Fruit fly (Drosophila melanogaster) whole organism, embryonic: ENCODE data around the gene SP1173.
A peak's percentile ranks its signal among the peaks of the same experiment; 100 is the strongest.

Experiments used
- Atf6 ChIP-seq: fragments of 200-800 bp; sonication (Bioruptor generic); IDR thresholded peaks from 2 replicates; pipeline ENCODE4 v1.3.6; 2022; ENCODE audit warnings: missing biosample characterization, missing genetic modification characterization
- CG10654 ChIP-seq: fragments of 200-800 bp; sonication (Bioruptor generic); optimal IDR thresholded peaks from 2 replicates; lab custom pipeline; 2016; ENCODE audit warnings: missing biosample characterization, missing genetic modification characterization
- CG11560 ChIP-seq: fragments of 200-800 bp; sonication (Bioruptor generic); IDR thresholded peaks from 3 replicates; pipeline ENCODE4 v1.3.6; 2022; ENCODE audit warnings: missing biosample characterization, missing genetic modification characterization
- CG12071 ChIP-seq: fragments of 200-800 bp; sonication (Bioruptor generic); optimal IDR thresholded peaks from 3 replicates; lab custom pipeline; 2018; ENCODE audit warnings: missing biosample characterization, mild to moderate bottlenecking, missing genetic modification characterization
- CG13287 ChIP-seq: fragments of 200-800 bp; sonication (Bioruptor generic); IDR thresholded peaks from 2 replicates; pipeline ENCODE4 v1.3.6; 2022; ENCODE audit warnings: missing biosample characterization, missing genetic modification characterization; ENCODE audit not compliant: partially characterized antibody
- CG13894 ChIP-seq: fragments of 200-800 bp; sonication (Bioruptor generic); optimal IDR thresholded peaks from 3 replicates; lab custom pipeline; 2018; ENCODE audit warnings: missing biosample characterization, mild to moderate bottlenecking, missing genetic modification characterization, moderate library complexity
- CG14441 ChIP-seq: fragments of 200-800 bp; sonication (Bioruptor generic); IDR thresholded peaks from 2 replicates; pipeline ENCODE4 v1.3.6; 2022; ENCODE audit warnings: missing biosample characterization, missing genetic modification characterization
- CG17359 ChIP-seq: fragments of 200-800 bp; sonication (Bioruptor generic); optimal IDR thresholded peaks from 3 replicates; lab custom pipeline; 2018; ENCODE audit warnings: missing biosample characterization, mild to moderate bottlenecking, missing genetic modification characterization, moderate library complexity
- CG3065 ChIP-seq: fragments of 200-800 bp; sonication (Bioruptor generic); optimal IDR thresholded peaks from 2 replicates; lab custom pipeline; 2016; ENCODE audit warnings: missing biosample characterization, missing genetic modification characterization
- CG32767 ChIP-seq: fragments of 200-800 bp; sonication (Bioruptor generic); IDR thresholded peaks from 2 replicates; pipeline ENCODE4 v1.3.6; 2022; ENCODE audit warnings: missing biosample characterization, missing genetic modification characterization
- CG4328 ChIP-seq: fragments of 200-800 bp; sonication (Bioruptor generic); optimal IDR thresholded peaks from 3 replicates; lab custom pipeline; 2017; ENCODE audit warnings: missing biosample characterization, missing genetic modification reagents, missing genetic modification characterization
- CG6272 ChIP-seq: fragments of 200-800 bp; sonication (Bioruptor generic); IDR thresholded peaks from 2 replicates; pipeline ENCODE4 v1.3.6; 2022; ENCODE audit warnings: missing biosample characterization, missing genetic modification characterization
- CG7928 ChIP-seq: fragments of 200-800 bp; sonication (Bioruptor generic); optimal IDR thresholded peaks from 2 replicates; lab custom pipeline; 2017; ENCODE audit warnings: missing biosample characterization, mild to moderate bottlenecking, missing genetic modification characterization
- CG8290 ChIP-seq, 3 experiments: fragments of 200-800 bp; sonication (Bioruptor generic); optimal IDR thresholded peaks; 2 replicates each; lab custom pipeline; 2016 to 2019; ENCODE audit warnings: missing biosample characterization in 3 of 3, missing genetic modification characterization in 3 of 3, mild to moderate bottlenecking in 2 of 3, moderate library complexity in 1 of 3
- CG9215 ChIP-seq: fragments of 200-800 bp; sonication (Bioruptor generic); IDR thresholded peaks from 2 replicates; pipeline ENCODE4 v1.3.6; 2022; ENCODE audit warnings: missing biosample characterization, missing genetic modification characterization
- CG9797 ChIP-seq: fragments of 200-800 bp; sonication (Bioruptor generic); optimal IDR thresholded peaks from 3 replicates; lab custom pipeline; 2018; ENCODE audit warnings: missing biosample characterization, mild to moderate bottlenecking, missing genetic modification characterization
- CG9932 ChIP-seq: fragments of 200-800 bp; sonication (Bioruptor generic); IDR thresholded peaks from 2 replicates; pipeline ENCODE4 v1.3.6; 2022; ENCODE audit warnings: missing biosample characterization, missing genetic modification characterization
- CkIIα-i1 ChIP-seq: fragments of 200-800 bp; sonication (Bioruptor generic); IDR thresholded peaks from 2 replicates; pipeline ENCODE4 v1.3.6; 2022; ENCODE audit warnings: missing biosample characterization, missing genetic modification characterization
- Deaf1 ChIP-seq: fragments of 200-800 bp; optimal IDR thresholded peaks from 3 replicates; lab custom pipeline; 2019; ENCODE audit warnings: missing biosample characterization, mild to moderate bottlenecking, missing genetic modification characterization, moderate library complexity
- Dll ChIP-seq: fragments of 200-800 bp; sonication (Bioruptor generic); IDR thresholded peaks from 4 replicates; pipeline ENCODE4 v1.3.6; 2022; ENCODE audit warnings: missing biosample characterization, missing genetic modification characterization; ENCODE audit not compliant: partially characterized antibody
- Dp ChIP-seq: fragments of 200-800 bp; sonication (Bioruptor generic); optimal IDR thresholded peaks from 2 replicates; lab custom pipeline; 2018; ENCODE audit warnings: missing biosample characterization, mild to moderate bottlenecking, missing genetic modification characterization, moderate library complexity
- Ets65A ChIP-seq: fragments of 200-800 bp; sonication (Bioruptor generic); peaks from one replicate; lab custom pipeline; 2016; ENCODE audit warnings: missing biosample characterization, missing genetic modification characterization
- H15 ChIP-seq: fragments of 200-800 bp; sonication (Bioruptor generic); IDR thresholded peaks from 3 replicates; pipeline ENCODE4 v1.3.6; 2022; ENCODE audit warnings: missing biosample characterization, missing genetic modification characterization
- Lpt ChIP-seq: fragments of >200 bp; optimal IDR thresholded peaks from 2 replicates; lab custom pipeline; 2018; ENCODE audit warnings: missing biosample characterization, missing genetic modification characterization
- Nf-YC ChIP-seq: fragments of 200-800 bp; optimal IDR thresholded peaks from 3 replicates; lab custom pipeline; 2019; ENCODE audit warnings: missing biosample characterization, mild to moderate bottlenecking, missing genetic modification characterization, moderate library complexity
- NfI ChIP-seq: fragments of 200-800 bp; sonication (Bioruptor generic); optimal IDR thresholded peaks from 3 replicates; lab custom pipeline; 2018; ENCODE audit warnings: missing biosample characterization, mild to moderate bottlenecking, missing genetic modification characterization, moderate library complexity
- ash1 ChIP-seq: fragments of 200-800 bp; sonication (Bioruptor generic); optimal IDR thresholded peaks from 2 replicates; lab custom pipeline; 2018; ENCODE audit warnings: missing biosample characterization, mild to moderate bottlenecking, missing genetic modification characterization
- bbx ChIP-seq: fragments of 200-800 bp; sonication (Bioruptor generic); IDR thresholded peaks from 2 replicates; pipeline ENCODE4 v1.3.6; 2022; ENCODE audit warnings: missing biosample characterization, missing genetic modification characterization; ENCODE audit not compliant: partially characterized antibody
- cato ChIP-seq: fragments of 200-800 bp; sonication (Bioruptor generic); optimal IDR thresholded peaks from 2 replicates; lab custom pipeline; 2016; ENCODE audit warnings: missing biosample characterization, missing genetic modification characterization, borderline replicate concordance
- chinmo ChIP-seq: fragments of 200-800 bp; sonication (Bioruptor generic); IDR thresholded peaks from 4 replicates; pipeline ENCODE4 v1.3.6; 2022; ENCODE audit warnings: missing biosample characterization, missing genetic modification characterization; ENCODE audit not compliant: partially characterized antibody
- cwo ChIP-seq: fragments of 200-800 bp; sonication (Bioruptor generic); optimal IDR thresholded peaks from 3 replicates; lab custom pipeline; 2017; ENCODE audit warnings: missing biosample characterization, missing genetic modification characterization, mild to moderate bottlenecking, moderate library complexity, missing genetic modification reagents
- fu2 ChIP-seq: fragments of 200-800 bp; sonication (Bioruptor generic); optimal IDR thresholded peaks from 2 replicates; lab custom pipeline; 2016; ENCODE audit warnings: missing biosample characterization, missing genetic modification characterization
- kah ChIP-seq: fragments of 200-800 bp; sonication (Bioruptor generic); optimal IDR thresholded peaks from 2 replicates; lab custom pipeline; 2018; ENCODE audit warnings: missing biosample characterization, mild to moderate bottlenecking, missing genetic modification characterization
- mirr ChIP-seq: fragments of 200-800 bp; sonication (Bioruptor generic); optimal IDR thresholded peaks from 3 replicates; lab custom pipeline; 2018; ENCODE audit warnings: missing biosample characterization, mild to moderate bottlenecking, missing genetic modification characterization
- onecut ChIP-seq: fragments of 200-800 bp; sonication (Bioruptor generic); IDR thresholded peaks from 2 replicates; pipeline ENCODE4 v1.3.6; 2022; ENCODE audit warnings: missing biosample characterization, missing genetic modification characterization
- pho ChIP-seq: fragments of 200-800 bp; sonication (Bioruptor generic); optimal IDR thresholded peaks from 2 replicates; lab custom pipeline; 2016; ENCODE audit warnings: missing biosample characterization, missing genetic modification characterization
- psq ChIP-seq: fragments of 200-800 bp; sonication (Bioruptor generic); optimal IDR thresholded peaks from 2 replicates; lab custom pipeline; 2017; ENCODE audit warnings: missing biosample characterization, missing genetic modification characterization
- ranshi ChIP-seq: fragments of 200-800 bp; sonication (Bioruptor generic); IDR thresholded peaks from 2 replicates; pipeline ENCODE4 v1.3.6; 2022; ENCODE audit warnings: missing biosample characterization, missing genetic modification characterization
- ro ChIP-seq: fragments of 200-800 bp; sonication (Bioruptor generic); IDR thresholded peaks from 2 replicates; pipeline ENCODE4 v1.3.6; 2022; ENCODE audit warnings: missing biosample characterization, missing genetic modification characterization
- scrt ChIP-seq: fragments of 200-800 bp; sonication (Bioruptor generic); optimal IDR thresholded peaks from 2 replicates; lab custom pipeline; 2018; ENCODE audit warnings: missing biosample characterization, mild to moderate bottlenecking, missing genetic modification characterization, moderate library complexity
- sd ChIP-seq: fragments of 200-800 bp; sonication (Bioruptor generic); optimal IDR thresholded peaks from 3 replicates; lab custom pipeline; 2018; ENCODE audit warnings: missing biosample characterization, mild to moderate bottlenecking, missing genetic modification characterization, moderate library complexity
- shn ChIP-seq: fragments of 200-800 bp; sonication (Bioruptor generic); optimal IDR thresholded peaks from 3 replicates; lab custom pipeline; 2016; ENCODE audit warnings: missing biosample characterization, missing genetic modification characterization
- so ChIP-seq: fragments of 200-800 bp; sonication (Bioruptor generic); IDR thresholded peaks from 3 replicates; pipeline ENCODE4 v1.3.6; 2022; ENCODE audit warnings: missing biosample characterization, missing genetic modification characterization
- trh ChIP-seq: fragments of 200-800 bp; sonication (Bioruptor generic); optimal IDR thresholded peaks from 2 replicates; lab custom pipeline; 2016; ENCODE audit warnings: missing biosample characterization, missing genetic modification characterization
- vfl ChIP-seq: fragments of 200-800 bp; sonication (Bioruptor generic); optimal IDR thresholded peaks from 2 replicates; lab custom pipeline; 2016; ENCODE audit warnings: missing biosample characterization, missing genetic modification characterization
- vvl ChIP-seq: fragments of 200-800 bp; sonication (Bioruptor generic); IDR thresholded peaks from 2 replicates; pipeline ENCODE4 v1.3.6; 2022; ENCODE audit warnings: missing biosample characterization, missing genetic modification characterization
- wdn ChIP-seq: fragments of 200-800 bp; sonication (Bioruptor generic); IDR thresholded peaks from 2 replicates; pipeline ENCODE4 v1.3.6; 2022; ENCODE audit warnings: missing biosample characterization, missing genetic modification characterization

The SP1173 gene

dm6 chr3L:6731077-6731476, 27.8 kb upstream of the SP1173 start:
- TF ChIP-seq CG4328 (GFP tag; lab: Kevin White, UChicago) (no peak), Dp (GFP tag; lab: Kevin White, UChicago) (no peak), pho (GFP tag; lab: Kevin White, UChicago) (no peak), scrt (peak; percentile 52), CG11560 (tag; lab: Robert Waterston, UW) (no peak), CG32767 (no peak), kah (peak; percentile 49), Nf-YC (tag; lab: Kevin White, UChicago) (no peak), psq (GFP tag; lab: Kevin White, UChicago) (no peak), CG6272 (no peak), cato (GFP tag; lab: Kevin White, UChicago) (no peak), trh (GFP tag; lab: Kevin White, UChicago) (no peak)

dm6 chr3L:6724511-6724910, 21.2 kb upstream of the SP1173 start:
- TF ChIP-seq ash1 (GFP tag; lab: Kevin White, UChicago) = no peak
- TF ChIP-seq Ets65A (GFP tag; lab: Kevin White, UChicago) = peak; percentile 61
- no peak for TF ChIP-seq Dll
- no peak for TF ChIP-seq CG9215 (GFP tag; lab: Robert Waterston, UW)
- peak; percentile 23 for TF ChIP-seq onecut (GFP tag; lab: Robert Waterston, UW)

dm6 chr3L:6723338-6723737, 20.0 kb upstream of the SP1173 start:
- TF ChIP-seq vvl (GFP tag; lab: Robert Waterston, UW) (peak; percentile 73), CG17359 (tag; lab: Kevin White, UChicago) (no peak), CG9932 (GFP tag; lab: Robert Waterston, UW) (no peak), chinmo (GFP tag; lab: Robert Waterston, UW) (peak; percentile 87; the same call in 1 of the 4 replicates), sd (peak; percentile 78), cwo (GFP tag; lab: Kevin White, UChicago) (peak; percentile 91)

- TF ChIP-seq CG9797 (no peak), sd (peak; percentile 63), CG13287 (peak; percentile 24; the same call in 1 of the 2 replicates), CG8290 (GFP tag; optimal IDR thresholded peaks at IDR 0.05; lab: Kevin White, UChicago) (no peak), CG8290 (tag; optimal IDR thresholded peaks at IDR 0.05; lab: Kevin White, UChicago) (peak in 1 of 2 experiments; percentile 23), Deaf1 (peak; percentile 96), ro (GFP tag; lab: Robert Waterston, UW) (no peak), so (no peak), CG14441 (GFP tag; lab: Robert Waterston, UW) (no peak), wdn (GFP tag; lab: Robert Waterston, UW) (no peak), CG7928 (GFP tag; lab: Kevin White, UChicago) (no peak), shn (GFP tag; lab: Kevin White, UChicago) (peak; percentile 20), bbx (GFP tag; lab: Robert Waterston, UW) (no peak), CG12071 (GFP tag; lab: Kevin White, UChicago) (peak; percentile 10), mirr (GFP tag; lab: Kevin White, UChicago) (peak; percentile 21), ranshi (no peak), CkIIα-i1 (GFP tag; lab: Robert Waterston, UW) (no peak), H15 (GFP tag; lab: Robert Waterston, UW) (no peak), Lpt (no peak), fu2 (no peak), CG10654 (no peak), chinmo (GFP tag; lab: Robert Waterston, UW) (peak; percentile 93), NfI (GFP tag; lab: Kevin White, UChicago) (no peak), CG13894 (peak; percentile 94), vfl (no peak), CG3065 (no peak), Atf6 (0 out of 2 replicates have a peak, but pooled peaks have one; percentile 7)
Observed at dm6 chr3L:6719392-6719889, 16.1 kb upstream of the SP1173 start, which contains the start of gene ple. ple (minus strand) TSS chr3L:6719525.
